Fruit fly (Drosophila melanogaster) whole organism, embryonic: Measurements from ENCODE around the gene CG14442.

ENCODE experiments used
- Atf-2 ChIP-seq: fragments of 200-800 bp; sonication (Bioruptor generic); optimal IDR thresholded peaks from 2 replicates; lab custom pipeline; 2016; ENCODE audit warnings: missing biosample characterization, missing genetic modification characterization
- Awh ChIP-seq: fragments of 200-800 bp; sonication (Bioruptor generic); IDR thresholded peaks from 2 replicates; pipeline ENCODE4, ENCODE4 v1.3.6; 2022; ENCODE audit warnings: missing biosample characterization, missing genetic modification characterization
- Bgb ChIP-seq: fragments of 200-800 bp; sonication (Bioruptor generic); IDR thresholded peaks from 2 replicates; pipeline ENCODE4 v1.3.6; 2022; ENCODE audit warnings: missing biosample characterization, missing genetic modification characterization; ENCODE audit not compliant: partially characterized antibody
- Blimp-1 ChIP-seq: fragments of 200-800 bp; sonication (Bioruptor generic); optimal IDR thresholded peaks from 3 replicates; lab custom pipeline; 2018; ENCODE audit warnings: missing biosample characterization, missing genetic modification characterization, mild to moderate bottlenecking, moderate library complexity, missing genetic modification reagents
- CG10147 ChIP-seq: fragments of 200-800 bp; sonication (Bioruptor generic); optimal IDR thresholded peaks from 2 replicates; lab custom pipeline; 2019; ENCODE audit warnings: missing biosample characterization, mild to moderate bottlenecking, missing genetic modification characterization, moderate library complexity
- CG11093 ChIP-seq: fragments of 200-800 bp; sonication (Bioruptor generic); IDR thresholded peaks from 3 replicates; pipeline ENCODE4 v1.3.6; 2022; ENCODE audit warnings: missing biosample characterization, missing genetic modification characterization
- CG11247 ChIP-seq: fragments of 200-800 bp; sonication (Bioruptor generic); IDR thresholded peaks from 2 replicates; pipeline ENCODE4 v1.3.6; 2022; ENCODE audit warnings: missing biosample characterization, missing genetic modification characterization
- CG12219 ChIP-seq: fragments of 200-800 bp; sonication (Bioruptor generic); optimal IDR thresholded peaks from 3 replicates; lab custom pipeline; 2018; ENCODE audit warnings: missing biosample characterization, mild to moderate bottlenecking, missing genetic modification characterization
- CG14667 ChIP-seq: fragments of 200-800 bp; sonication (Bioruptor generic); IDR thresholded peaks from 2 replicates; pipeline ENCODE4 v1.3.6; 2022; ENCODE audit warnings: missing biosample characterization, missing genetic modification characterization
- CG16813 ChIP-seq: fragments of 200-800 bp; sonication (Bioruptor generic); IDR thresholded peaks from 3 replicates; pipeline ENCODE4 v1.3.6; 2022; ENCODE audit warnings: missing biosample characterization, missing genetic modification characterization; ENCODE audit not compliant: partially characterized antibody
- CG17328 ChIP-seq: fragments of 200-800 bp; sonication (Bioruptor generic); IDR thresholded peaks from 2 replicates; pipeline ENCODE4 v1.3.6; 2022; ENCODE audit warnings: missing biosample characterization, missing genetic modification characterization
- CG17385 ChIP-seq: fragments of 200-800 bp; sonication (Bioruptor generic); optimal IDR thresholded peaks from 3 replicates; lab custom pipeline; 2018; ENCODE audit warnings: missing biosample characterization, mild to moderate bottlenecking, missing genetic modification characterization
- CG1792 ChIP-seq: fragments of 200-800 bp; sonication (Bioruptor generic); optimal IDR thresholded peaks from 2 replicates; lab custom pipeline; 2016; ENCODE audit warnings: missing biosample characterization, missing genetic modification characterization
- CG18011 ChIP-seq: fragments of 200-800 bp; sonication (Bioruptor generic); optimal IDR thresholded peaks from 2 replicates; lab custom pipeline; 2017; ENCODE audit warnings: missing biosample characterization, missing genetic modification characterization, mild to moderate bottlenecking, moderate library complexity, missing genotype
- CG1832 ChIP-seq: fragments of 200-800 bp; sonication (Bioruptor generic); optimal IDR thresholded peaks from 2 replicates; lab custom pipeline; 2017; ENCODE audit warnings: missing biosample characterization, mild to moderate bottlenecking, missing genetic modification characterization, inconsistent platforms
- CG18476 ChIP-seq: fragments of 200-800 bp; sonication (Bioruptor generic); optimal IDR thresholded peaks from 2 replicates; lab custom pipeline; 2016; ENCODE audit warnings: missing biosample characterization, mild to moderate bottlenecking, missing genetic modification characterization
- CG30020 ChIP-seq: fragments of 200-800 bp; optimal IDR thresholded peaks from 2 replicates; lab custom pipeline; 2019; ENCODE audit warnings: missing biosample characterization, mild to moderate bottlenecking, missing genetic modification characterization, moderate library complexity
- CG33213 ChIP-seq: fragments of 200-800 bp; sonication (Bioruptor generic); optimal IDR thresholded peaks from 3 replicates; lab custom pipeline; 2016; ENCODE audit warnings: missing biosample characterization, missing genetic modification characterization
- CG34224 ChIP-seq: fragments of 200-800 bp; sonication (Bioruptor generic); IDR thresholded peaks from 3 replicates; pipeline ENCODE4 v1.3.6; 2022; ENCODE audit warnings: missing biosample characterization, missing genetic modification characterization; ENCODE audit not compliant: partially characterized antibody
- CG34376 ChIP-seq: fragments of 200-800 bp; sonication (Bioruptor generic); optimal IDR thresholded peaks from 2 replicates; lab custom pipeline; 2018; ENCODE audit warnings: missing biosample characterization, mild to moderate bottlenecking, missing genetic modification characterization
- CG4328 ChIP-seq: fragments of 200-800 bp; sonication (Bioruptor generic); optimal IDR thresholded peaks from 3 replicates; lab custom pipeline; 2017; ENCODE audit warnings: missing biosample characterization, missing genetic modification reagents, missing genetic modification characterization
- CG4424 ChIP-seq: fragments of 200-800 bp; sonication (Bioruptor generic); optimal IDR thresholded peaks from 3 replicates; lab custom pipeline; 2016; ENCODE audit warnings: missing biosample characterization, missing genetic modification characterization
- CG4617 ChIP-seq: fragments of 200-800 bp; sonication (Bioruptor generic); optimal IDR thresholded peaks from 3 replicates; lab custom pipeline; 2016; ENCODE audit warnings: missing biosample characterization, missing genetic modification characterization, borderline replicate concordance
- CG7372 ChIP-seq: fragments of 200-800 bp; sonication (Bioruptor generic); IDR thresholded peaks from 2 replicates; pipeline ENCODE4 v1.3.6; 2022; ENCODE audit warnings: missing biosample characterization, missing genetic modification characterization
- CG8924 ChIP-seq: fragments of 200-800 bp; optimal IDR thresholded peaks from 3 replicates; lab custom pipeline; 2019; ENCODE audit warnings: missing biosample characterization, mild to moderate bottlenecking, missing genetic modification characterization, moderate library complexity
- CG9817 ChIP-seq: fragments of 200-800 bp; sonication (Bioruptor generic); optimal IDR thresholded peaks from 2 replicates; lab custom pipeline; 2018; ENCODE audit warnings: missing biosample characterization, mild to moderate bottlenecking, missing genetic modification characterization, moderate library complexity
- ERR ChIP-seq: fragments of 200-800 bp; sonication (Bioruptor generic); optimal IDR thresholded peaks from 2 replicates; lab custom pipeline; 2016; ENCODE audit warnings: missing biosample characterization, missing genetic modification characterization
- HHEX ChIP-seq: fragments of 200-800 bp; sonication (Bioruptor generic); optimal IDR thresholded peaks from 3 replicates; lab custom pipeline; 2017; ENCODE audit warnings: missing biosample characterization, mild to moderate bottlenecking, missing genetic modification characterization, missing genetic modification reagents
- Nf-YA ChIP-seq: fragments of 200-800 bp; sonication (Bioruptor generic); IDR thresholded peaks from 2 replicates; pipeline ENCODE4 v1.3.6; 2022; ENCODE audit warnings: missing biosample characterization, missing genetic modification characterization
- Ravus ChIP-seq: fragments of 200-800 bp; sonication (Bioruptor generic); IDR thresholded peaks from 2 replicates; pipeline ENCODE4 v1.3.6; 2022; ENCODE audit warnings: missing biosample characterization, missing genetic modification characterization
- Xrp1 ChIP-seq: fragments of 200-800 bp; sonication (Bioruptor generic); IDR thresholded peaks from 2 replicates; pipeline ENCODE4 v1.3.6; 2022; ENCODE audit warnings: missing biosample characterization, missing genetic modification characterization
- bsh ChIP-seq, 2 experiments: fragments of 200-800 bp; sonication (Bioruptor generic); optimal IDR thresholded peaks; 2 replicates each; lab custom pipeline; 2017 to 2018; ENCODE audit warnings: mild to moderate bottlenecking in 2 of 2, missing biosample characterization in 2 of 2, missing genetic modification characterization in 2 of 2, moderate library complexity in 1 of 2
- btn ChIP-seq: fragments of 200-800 bp; sonication (Bioruptor generic); optimal IDR thresholded peaks from 2 replicates; lab custom pipeline; 2016; ENCODE audit warnings: missing biosample characterization, missing genetic modification characterization
- hth ChIP-seq: fragments of >200 bp; optimal IDR thresholded peaks from 2 replicates; lab custom pipeline; 2017; ENCODE audit warnings: inconsistent platforms
- klu ChIP-seq: fragments of 200-800 bp; sonication (Bioruptor generic); IDR thresholded peaks from 2 replicates; pipeline ENCODE4 v1.3.6; 2022; ENCODE audit warnings: missing biosample characterization, missing genetic modification characterization
- lola ChIP-seq, 3 experiments: fragments of >200 bp in 2 of 3; fragments of 200-800 bp in 1 of 3; sonication (Bioruptor generic) in 1 of 3; optimal IDR thresholded peaks; 2 replicates each; lab custom pipeline; 2017 to 2019; ENCODE audit warnings: missing biosample characterization in 3 of 3, missing genetic modification characterization in 3 of 3, mild to moderate bottlenecking in 1 of 3, moderate library complexity in 1 of 3
- lov ChIP-seq, 2 experiments: fragments of 200-800 bp in 1 of 2; fragments of >200 bp in 1 of 2; sonication (Bioruptor generic) in 1 of 2; IDR thresholded peaks in 1 of 2; optimal IDR thresholded peaks in 1 of 2; 2 replicates in 1 of 2; 3 replicates in 1 of 2; pipeline versions ENCODE4 v1.3.6 to Lab custom; 2017 to 2022; ENCODE audit warnings: missing biosample characterization in 1 of 2, missing genetic modification characterization in 1 of 2
- mld ChIP-seq: fragments of 200-800 bp; sonication (Bioruptor generic); IDR thresholded peaks from 3 replicates; pipeline ENCODE4 v1.3.6; 2022; ENCODE audit warnings: missing biosample characterization, missing genetic modification characterization; ENCODE audit not compliant: partially characterized antibody
- nerfin-1 ChIP-seq: fragments of 200-800 bp; sonication (Bioruptor generic); optimal IDR thresholded peaks from 3 replicates; lab custom pipeline; 2019; ENCODE audit warnings: missing biosample characterization, mild to moderate bottlenecking, missing genetic modification characterization, moderate library complexity
- nom ChIP-seq: fragments of 200-800 bp; sonication (Bioruptor generic); optimal IDR thresholded peaks from 2 replicates; lab custom pipeline; 2017; ENCODE audit warnings: missing biosample characterization, missing genetic modification characterization, mild to moderate bottlenecking, moderate library complexity, missing genetic modification reagents
- onecut ChIP-seq: fragments of 200-800 bp; sonication (Bioruptor generic); IDR thresholded peaks from 2 replicates; pipeline ENCODE4 v1.3.6; 2022; ENCODE audit warnings: missing biosample characterization, missing genetic modification characterization
- pan ChIP-seq, 4 experiments: fragments of >200 bp in 3 of 4; fragments of 200-800 bp in 1 of 4; sonication (Bioruptor generic) in 1 of 4; optimal IDR thresholded peaks in 3 of 4; IDR thresholded peaks in 1 of 4; 2 replicates each; pipeline versions ENCODE4 v1.3.6 to Lab custom; 2017 to 2022; ENCODE audit warnings: missing biosample characterization in 2 of 4, missing genetic modification characterization in 2 of 4, mixed read lengths in 1 of 4
- psq ChIP-seq: fragments of 200-800 bp; sonication (Bioruptor generic); optimal IDR thresholded peaks from 2 replicates; lab custom pipeline; 2017; ENCODE audit warnings: missing biosample characterization, missing genetic modification characterization
- repo ChIP-seq: fragments of 200-800 bp; sonication (Bioruptor generic); optimal IDR thresholded peaks from 2 replicates; lab custom pipeline; 2016; ENCODE audit warnings: missing biosample characterization, missing genetic modification characterization
- run ChIP-seq: fragments of 200-800 bp; sonication (Bioruptor generic); optimal IDR thresholded peaks from 3 replicates; lab custom pipeline; 2018; ENCODE audit warnings: missing biosample characterization, mild to moderate bottlenecking, missing genetic modification characterization
- tgo ChIP-seq: fragments of 200-800 bp; sonication (Bioruptor generic); IDR thresholded peaks from 3 replicates; pipeline ENCODE4 v1.3.6; 2022; ENCODE audit warnings: missing biosample characterization, missing genetic modification characterization
- toy ChIP-seq: fragments of 200-800 bp; sonication (Bioruptor generic); IDR thresholded peaks from 2 replicates; pipeline ENCODE4 v1.3.6; 2022; ENCODE audit warnings: missing biosample characterization, missing genetic modification characterization
- tup ChIP-seq: fragments of 200-800 bp; sonication (Bioruptor generic); optimal IDR thresholded peaks from 2 replicates; lab custom pipeline; 2016; ENCODE audit warnings: missing biosample characterization, mild to moderate bottlenecking, missing genetic modification characterization, moderate library complexity

Gene CG14442

dm6 chrX:6696467-6696866 is 1.7 kb upstream of the CG14442 start (continued):
- peak in 1 of 3 experiments; percentile 51 for TF ChIP-seq lola (GFP tag; optimal IDR thresholded peaks at IDR 0.05; lab: Kevin White, UChicago)
- peak; percentile 67; the same call in 1 of the 3 replicates for TF ChIP-seq tgo (GFP tag; lab: Robert Waterston, UW)
- peak; percentile 79 for TF ChIP-seq CG10147
- peak; percentile 72 for TF ChIP-seq CG4328
- TF ChIP-seq Awh, result 0 out of 2 replicates have a peak, but pooled peaks have one; percentile 42
- no peak for TF ChIP-seq hth (lab: Kevin White, UChicago)
- peak; percentile 51 for TF ChIP-seq CG14667 (GFP tag; lab: Robert Waterston, UW)
- TF ChIP-seq CG7372 (GFP tag; lab: Robert Waterston, UW), result peak; percentile 39; the same call in 1 of the 2 replicates
- TF ChIP-seq Bgb, result no peak
- peak; percentile 29 for TF ChIP-seq tup
- no peak for TF ChIP-seq CG4617 (GFP tag; lab: Kevin White, UChicago)
- TF ChIP-seq psq (GFP tag; lab: Kevin White, UChicago), result peak; percentile 4
- peak; percentile 49; the same call in 1 of the 2 replicates for TF ChIP-seq onecut (GFP tag; lab: Robert Waterston, UW)
- TF ChIP-seq CG34376 (GFP tag; lab: Kevin White, UChicago), result peak; percentile 83
- peak; percentile 46 for TF ChIP-seq CG18011 (GFP tag; lab: Kevin White, UChicago)
- no peak for TF ChIP-seq CG16813 (GFP tag; lab: Robert Waterston, UW)
- TF ChIP-seq klu (GFP tag; lab: Robert Waterston, UW), result no peak
- TF ChIP-seq Ravus (GFP tag; lab: Robert Waterston, UW), result peak; percentile 35
- TF ChIP-seq ERR, result peak; percentile 18
- no peak for TF ChIP-seq CG33213
- TF ChIP-seq Blimp-1 (GFP tag; lab: Kevin White, UChicago), result peak; percentile 63
- no peak for TF ChIP-seq toy (GFP tag; lab: Robert Waterston, UW)
- TF ChIP-seq pan (optimal IDR thresholded peaks at IDR 0.05; lab: Kevin White, UChicago), result no peak
- peak in 1 of 2 experiments; percentile 76 for TF ChIP-seq pan (GFP tag; optimal IDR thresholded peaks at IDR 0.05 in 1 of 2, IDR thresholded peaks at IDR 0.05 in 1 of 2)
- TF ChIP-seq HHEX (GFP tag; lab: Kevin White, UChicago), result peak; percentile 69
- TF ChIP-seq CG17328, result peak; percentile 62
- TF ChIP-seq CG1832, result no peak
- peak; percentile 42 for TF ChIP-seq Atf-2 (GFP tag; lab: Kevin White, UChicago)
- TF ChIP-seq Nf-YA (GFP tag; lab: Robert Waterston, UW), result no peak
- TF ChIP-seq CG12219 (GFP tag; lab: Kevin White, UChicago), result peak; percentile 46
- TF ChIP-seq lov (optimal IDR thresholded peaks at IDR 0.05; lab: Kevin White, UChicago), result no peak
- 0 out of 3 replicates have a peak, but pooled peaks have one; percentile 41 for TF ChIP-seq lov (GFP tag; IDR thresholded peaks at IDR 0.05; lab: Robert Waterston, UW)
- TF ChIP-seq CG11093 (GFP tag; lab: Robert Waterston, UW), result 0 out of 3 replicates have a peak, but pooled peaks have one; percentile 29
- no peak for TF ChIP-seq mld (GFP tag; lab: Robert Waterston, UW)
- no peak for TF ChIP-seq CG34224 (GFP tag; lab: Robert Waterston, UW)
- TF ChIP-seq CG8924 (tag; lab: Kevin White, UChicago), result peak; percentile 72
- peak; percentile 33 for TF ChIP-seq CG1792
- TF ChIP-seq bsh (GFP tag; optimal IDR thresholded peaks at IDR 0.05; lab: Kevin White, UChicago), result peak; percentile 61 to 74
- TF ChIP-seq CG9817 (tag; lab: Kevin White, UChicago), result peak; percentile 51
- peak; percentile 68 for TF ChIP-seq CG18476 (GFP tag; lab: Kevin White, UChicago)
- TF ChIP-seq nerfin-1 (tag; lab: Kevin White, UChicago), result peak; percentile 63
- TF ChIP-seq CG11247 (GFP tag; lab: Robert Waterston, UW), result peak; percentile 41; the same call in 1 of the 2 replicates
- TF ChIP-seq CG30020 (tag; lab: Kevin White, UChicago), result no peak
- no peak for TF ChIP-seq repo
- TF ChIP-seq CG4424 (GFP tag; lab: Kevin White, UChicago), result peak; percentile 58
- peak; percentile 79 for TF ChIP-seq nom (GFP tag; lab: Kevin White, UChicago)
- TF ChIP-seq run (tag; lab: Kevin White, UChicago), result peak; percentile 45
- peak; percentile 67; the same call in 1 of the 2 replicates for TF ChIP-seq Xrp1 (GFP tag; lab: Robert Waterston, UW)
- TF ChIP-seq CG17385 (GFP tag; lab: Kevin White, UChicago), result peak; percentile 71
- TF ChIP-seq btn (GFP tag; lab: Kevin White, UChicago), result no peak
